Worm (Caenorhabditis elegans) whole organism, early embryonic: ENCODE measurements around the gene bli-1.

ENCODE experiments used
- ama-1 ChIP-seq: fragments of 150-350 bp; optimal IDR thresholded peaks from 2 replicates; lab custom pipeline; 2014
- ets-7 ChIP-seq: sonication (generic microtip); optimal IDR thresholded peaks from 2 replicates; lab custom pipeline; 2016; ENCODE audit warnings: missing genotype, missing genetic modification characterization, missing compliant biosample characterization
- hmbx-1 ChIP-seq: sonication (generic microtip); optimal IDR thresholded peaks from 2 replicates; lab custom pipeline; 2016; ENCODE audit warnings: mild to moderate bottlenecking, missing genetic modification characterization, missing compliant biosample characterization

DNA sequence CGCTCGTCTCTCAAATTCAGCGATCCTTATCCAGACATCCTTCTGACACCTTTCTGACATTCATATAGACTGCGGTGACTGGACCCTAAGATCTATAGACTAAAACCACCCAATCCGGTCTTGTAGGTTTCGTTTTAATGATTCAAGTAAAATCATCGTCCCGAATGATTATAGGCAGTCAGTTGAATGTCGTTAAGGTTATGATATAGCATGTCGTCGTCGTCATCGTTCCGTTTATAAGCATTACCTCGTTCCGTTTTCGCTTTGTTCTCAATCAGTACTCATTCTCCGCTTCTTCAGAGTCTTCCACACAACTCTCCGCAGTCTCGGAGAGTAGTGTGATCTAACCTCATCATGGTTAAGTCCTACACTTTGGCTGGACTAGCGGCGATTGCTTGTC, at the start of gene bli-1:
- TF ChIP-seq ama-1 (lab: Kevin White, UChicago) (no peak), ets-7 (no peak), hmbx-1 (tag; lab: Kevin White, UChicago) (no peak)
